Worm (Caenorhabditis elegans) whole organism, L4/young adult: ENCODE data around the gene srh-282.

ENCODE experiments used
- W03F9.2 ChIP-seq: fragments of 150-350 bp; optimal IDR thresholded peaks from 2 replicates; lab custom pipeline; 2014; ENCODE audit warnings: missing biosample characterization, missing genetic modification characterization
- dao-5 ChIP-seq: sonication (generic microtip); optimal IDR thresholded peaks from 2 replicates; lab custom pipeline; 2016; ENCODE audit warnings: missing genotype, missing genetic modification characterization, moderate library complexity, missing compliant biosample characterization
- him-1 ChIP-seq: sonication (generic microtip); optimal IDR thresholded peaks from 2 replicates; lab custom pipeline; 2016; ENCODE audit warnings: missing genotype, missing genetic modification reagents, missing genetic modification characterization, missing compliant biosample characterization

DNA sequence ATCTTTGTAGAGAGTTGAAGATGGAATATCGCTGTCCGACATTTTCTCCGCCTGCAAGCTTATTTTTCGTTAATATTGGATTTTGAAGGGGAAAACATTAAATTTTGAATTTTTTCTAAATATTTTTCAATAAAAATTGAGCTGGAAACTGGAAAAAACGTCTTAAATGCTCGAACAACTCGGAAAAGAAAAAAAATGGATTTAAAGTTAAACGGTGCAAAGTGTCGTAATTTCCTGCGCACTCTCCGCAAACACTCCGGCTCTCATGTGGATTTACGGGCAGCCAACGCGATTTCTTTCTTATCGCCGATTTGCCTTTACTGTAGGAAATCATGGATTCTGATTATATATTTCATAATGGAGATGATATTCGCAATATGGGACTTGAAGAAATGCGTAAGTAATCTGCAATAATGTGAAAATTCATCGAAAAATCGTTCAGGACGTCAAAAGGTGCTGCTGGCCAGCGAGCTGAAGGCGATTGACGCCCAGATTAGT lies 32.9 kb downstream of the srh-282 start, which contains the start of the genes fnta-1 and cogc-8:
- TF ChIP-seq him-1 (tag; lab: Kevin White, UChicago) (no peak), W03F9.2 (tag; lab: Kevin White, UChicago) (no peak), dao-5 (tag; lab: Kevin White, UChicago) (no peak)
